Fruit fly (Drosophila melanogaster): ENCODE results near the gene aay.

aay gene

dm6 chr3L:9461670-9462246, 38.7 kb downstream of the aay start (continued):
- 0 out of 2 replicates have a peak, but pooled peaks have one; percentile 31 for TF ChIP-seq CG11247 (GFP tag; IDR thresholded peaks at IDR 0.05)
- no peak for TF ChIP-seq cg (GFP tag; optimal IDR thresholded peaks at IDR 0.05)
- no peak for TF ChIP-seq cwo (GFP tag; optimal IDR thresholded peaks at IDR 0.05)
- peak; percentile 47 for TF ChIP-seq unpg (GFP tag; optimal IDR thresholded peaks at IDR 0.05)
- no peak for TF ChIP-seq her (GFP tag; optimal IDR thresholded peaks at IDR 0.05)
- peak; percentile 20 for TF ChIP-seq CG3065 (GFP tag; optimal IDR thresholded peaks at IDR 0.05)
- TF ChIP-seq kah (GFP tag; optimal IDR thresholded peaks at IDR 0.05), result peak; percentile 59
- peak; percentile 79 for TF ChIP-seq CG1603 (tag; optimal IDR thresholded peaks at IDR 0.05)
- peak; percentile 8 for TF ChIP-seq Usf (GFP tag; optimal IDR thresholded peaks at IDR 0.05)
- no peak for TF ChIP-seq gro (GFP tag; optimal IDR thresholded peaks at IDR 0.05)
- TF ChIP-seq dpn (GFP tag; optimal IDR thresholded peaks at IDR 0.05), result peak in 1 of 2 experiments; percentile 27
- no peak for TF ChIP-seq Bdp1 (GFP tag; optimal IDR thresholded peaks at IDR 0.05)
- peak; percentile 29 for TF ChIP-seq vfl (GFP tag; optimal IDR thresholded peaks at IDR 0.05)
- TF ChIP-seq CG10654 (GFP tag; optimal IDR thresholded peaks at IDR 0.05), result peak; percentile 49
- TF ChIP-seq CG17568 (GFP tag; optimal IDR thresholded peaks at IDR 0.05), result peak; percentile 7
- TF ChIP-seq Mrtf (GFP tag; IDR thresholded peaks at IDR 0.05), result peak; percentile 57; the same call in 1 of the 3 replicates
- peak; percentile 43 for TF ChIP-seq NfI (GFP tag; optimal IDR thresholded peaks at IDR 0.05)
- 0 out of 2 replicates have a peak, but pooled peaks have one; percentile 19 for TF ChIP-seq Oaz (GFP tag; IDR thresholded peaks at IDR 0.05)
- no peak for TF ChIP-seq Atf-2 (GFP tag; optimal IDR thresholded peaks at IDR 0.05)
- TF ChIP-seq otp (GFP tag; IDR thresholded peaks at IDR 0.05), result peak; percentile 42; the same call in 2 of the 3 replicates
- no peak for TF ChIP-seq CG12942 (GFP tag; optimal IDR thresholded peaks at IDR 0.05)
- TF ChIP-seq CG7271 (tag; optimal IDR thresholded peaks at IDR 0.05), result peak; percentile 98
- peak; percentile 29 for TF ChIP-seq CG33213 (GFP tag; optimal IDR thresholded peaks at IDR 0.05)
- no peak for TF ChIP-seq pum (GFP tag; optimal IDR thresholded peaks at IDR 0.05)
- no peak for TF ChIP-seq insv (GFP tag; optimal IDR thresholded peaks at IDR 0.05)
- TF ChIP-seq zen (tag; optimal IDR thresholded peaks at IDR 0.05), result peak; percentile 89
- no peak for TF ChIP-seq Adf1 (GFP tag; IDR thresholded peaks at IDR 0.05)
- no peak for TF ChIP-seq CkIIα-i1 (GFP tag; IDR thresholded peaks at IDR 0.05)
- TF ChIP-seq CG8765 (GFP tag; IDR thresholded peaks at IDR 0.05), result 0 out of 2 replicates have a peak, but pooled peaks have one; percentile 21
- TF ChIP-seq ro (GFP tag; IDR thresholded peaks at IDR 0.05), result no peak
- TF ChIP-seq Nf-YC (tag; optimal IDR thresholded peaks at IDR 0.05), result no peak
- no peak for TF ChIP-seq CG6254 (GFP tag; optimal IDR thresholded peaks at IDR 0.05)
- TF ChIP-seq hb (GFP tag; IDR thresholded peaks at IDR 0.05; ENCODE audit: partially characterized antibody), result no peak
- no peak for TF ChIP-seq CG12659 (GFP tag; optimal IDR thresholded peaks at IDR 0.05)
- no peak for TF ChIP-seq Dip2 (GFP tag; IDR thresholded peaks at IDR 0.05)
- TF ChIP-seq CG7928 (GFP tag; optimal IDR thresholded peaks at IDR 0.05), result no peak
- no peak for TF ChIP-seq hkb (optimal IDR thresholded peaks at IDR 0.05)
- TF ChIP-seq hkb (GFP tag; IDR thresholded peaks at IDR 0.05), result peak; percentile 69
- peak in 1 of 2 experiments; percentile 62 for TF ChIP-seq bsh (GFP tag; optimal IDR thresholded peaks at IDR 0.05)
- TF ChIP-seq sob (GFP tag; IDR thresholded peaks at IDR 0.05), result no peak; the same call in 1 of the 2 replicates
- no peak for TF ChIP-seq aop (GFP tag; IDR thresholded peaks at IDR 0.05)
- no peak for TF ChIP-seq Six4 (GFP tag; optimal IDR thresholded peaks at IDR 0.05)
- no peak for TF ChIP-seq ato (GFP tag; IDR thresholded peaks at IDR 0.05; ENCODE audit: partially characterized antibody)
- TF ChIP-seq CG12744 (GFP tag; optimal IDR thresholded peaks at IDR 0.05), result no peak
- TF ChIP-seq CHES-1-like (GFP tag; optimal IDR thresholded peaks at IDR 0.05), result no peak
- TF ChIP-seq H15 (GFP tag; IDR thresholded peaks at IDR 0.05), result no peak
- 0 out of 2 replicates have a peak, but pooled peaks have one; percentile 28 for TF ChIP-seq esg (GFP tag; conservative IDR thresholded peaks at IDR 0.05)
- no peak for TF ChIP-seq MESR4 (GFP tag; optimal IDR thresholded peaks at IDR 0.05)
- no peak for TF ChIP-seq gt (GFP tag; IDR thresholded peaks at IDR 0.05)
- TF ChIP-seq CG6813 (GFP tag; optimal IDR thresholded peaks at IDR 0.05), result no peak

All from whole organism, embryonic.